Fruit fly (Drosophila melanogaster): ENCODE data around the gene mus81.

DNA sequence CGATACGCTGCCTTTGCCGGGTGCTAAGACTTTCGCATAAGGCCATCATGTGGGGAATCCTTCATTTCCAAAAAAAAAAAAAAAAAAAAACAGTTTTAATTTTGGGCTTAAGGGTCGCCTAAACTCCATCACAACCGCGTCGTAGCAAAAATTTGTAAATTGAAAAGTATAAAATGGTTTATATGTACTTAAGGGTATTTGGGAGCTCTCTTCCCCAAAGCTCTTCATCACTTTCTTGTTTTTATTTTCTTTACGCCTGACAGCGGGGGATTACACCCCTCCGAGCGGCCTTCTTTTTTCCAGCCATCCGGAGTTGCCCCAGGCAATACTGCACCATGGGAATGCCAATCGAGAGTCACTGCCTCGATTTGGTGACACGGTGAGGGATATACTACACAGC is 23.1 kb downstream of the mus81 start:
- TF ChIP-seq psq (optimal IDR thresholded peaks at IDR 0.05) (no peak), CG8478 (optimal IDR thresholded peaks at IDR 0.05) (no peak), Dll (optimal IDR thresholded peaks at IDR 0.05) (no peak), usp (GFP tag; optimal IDR thresholded peaks at IDR 0.05) (no peak), EcR (GFP tag; optimal IDR thresholded peaks at IDR 0.05) (no peak)
